Worm (Caenorhabditis elegans) whole organism, young adult: ENCODE results near the gene F09A5.2.

Experiments used
- B0019.2 ChIP-seq: fragments of 200-800 bp; sonication (Bioruptor generic); conservative IDR thresholded peaks from 2 replicates; pipeline ENCODE4 v1.3.6; 2022; ENCODE audit warnings: missing genetic modification reagents, missing genetic modification characterization, missing compliant biosample characterization
- B0035.1 ChIP-seq: sonication (generic microtip); optimal IDR thresholded peaks from 2 replicates; lab custom pipeline; 2016; ENCODE audit warnings: missing genetic modification characterization, mild to moderate bottlenecking, missing compliant biosample characterization, missing genotype, missing genetic modification reagents
- F10E7.11 ChIP-seq: sonication (generic microtip); optimal IDR thresholded peaks from 2 replicates; lab custom pipeline; 2017; ENCODE audit warnings: mild to moderate bottlenecking, missing genetic modification characterization, moderate library complexity, missing compliant biosample characterization
- F22D6.2 ChIP-seq: sonication (generic microtip); optimal IDR thresholded peaks from 2 replicates; lab custom pipeline; 2016; ENCODE audit warnings: mild to moderate bottlenecking, missing genetic modification characterization, missing compliant biosample characterization
- F39B2.1 ChIP-seq: fragments of 200-800 bp; sonication (Bioruptor generic); IDR thresholded peaks from 2 replicates; pipeline ENCODE4 v1.3.6; 2022; ENCODE audit warnings: missing genetic modification reagents, missing genetic modification characterization, missing compliant biosample characterization
- F49E8.2 ChIP-seq: sonication (generic microtip); optimal IDR thresholded peaks from 3 replicates; lab custom pipeline; 2017; ENCODE audit warnings: missing genetic modification characterization, mild to moderate bottlenecking, missing compliant biosample characterization, antibody characterized with exemption, moderate library complexity; ENCODE audit not compliant: insufficient read depth
- F57C9.4 ChIP-seq: sonication (generic microtip); optimal IDR thresholded peaks from 2 replicates; lab custom pipeline; 2017; ENCODE audit warnings: mild to moderate bottlenecking, missing genetic modification characterization, missing compliant biosample characterization
- ama-1 ChIP-seq, 3 experiments: fragments of 150-350 bp in 1 of 3; sonication (generic microtip) in 2 of 3; optimal IDR thresholded peaks; 2 replicates each; lab custom pipeline; 2014 to 2018; ENCODE audit warnings: missing biosample characterization in 2 of 3, missing genetic modification characterization in 2 of 3, missing genetic modification reagents in 2 of 3
- bed-1 ChIP-seq: fragments of 200-800 bp; sonication (Bioruptor generic); IDR thresholded peaks from 2 replicates; pipeline ENCODE4 v1.3.6; 2022; ENCODE audit warnings: missing genetic modification reagents, missing genetic modification characterization, missing compliant biosample characterization
- ceh-40 ChIP-seq: fragments of 200-800 bp; sonication (Bioruptor generic); IDR thresholded peaks from 2 replicates; pipeline ENCODE4 v1.3.6; 2022; ENCODE audit warnings: missing genetic modification characterization, missing compliant biosample characterization
- die-1 ChIP-seq: sonication (generic microtip); optimal IDR thresholded peaks from 2 replicates; lab custom pipeline; 2016; ENCODE audit warnings: missing genotype, mild to moderate bottlenecking, missing genetic modification characterization, missing compliant biosample characterization
- efl-1 ChIP-seq: fragments of 150-350 bp; optimal IDR thresholded peaks from 2 replicates; lab custom pipeline; 2014; ENCODE audit warnings: missing biosample characterization, missing genetic modification reagents, missing genetic modification characterization
- egl-44 ChIP-seq: fragments of 200-800 bp; sonication (Bioruptor generic); IDR thresholded peaks from 2 replicates; pipeline ENCODE4 v1.3.6; 2022; ENCODE audit warnings: missing genetic modification reagents, missing genetic modification characterization, missing compliant biosample characterization
- egrh-3 ChIP-seq: fragments of 200-800 bp; sonication (Bioruptor generic); IDR thresholded peaks from 2 replicates; pipeline ENCODE4 v1.3.6; 2022; ENCODE audit warnings: missing genetic modification reagents, missing genetic modification characterization, missing compliant biosample characterization
- hmg-1.2 ChIP-seq: fragments of 200-800 bp; sonication (Bioruptor generic); IDR thresholded peaks from 2 replicates; pipeline ENCODE4 v1.3.6; 2022; ENCODE audit warnings: missing genetic modification reagents, missing genetic modification characterization, missing compliant biosample characterization
- hmg-20 ChIP-seq: fragments of 200-800 bp; sonication (Bioruptor generic); IDR thresholded peaks from 2 replicates; pipeline ENCODE4 v1.3.6; 2022; ENCODE audit warnings: missing genetic modification reagents, missing genetic modification characterization, missing compliant biosample characterization
- hsf-1 ChIP-seq: fragments of 200-800 bp; sonication (Bioruptor generic); IDR thresholded peaks from 2 replicates; pipeline ENCODE4 v1.3.6; 2022; ENCODE audit warnings: missing genetic modification reagents, missing genetic modification characterization, missing compliant biosample characterization
- lin-35 ChIP-seq, 3 experiments: fragments of 150-350 bp in 2 of 3; sonication (generic microtip) in 1 of 3; optimal IDR thresholded peaks; 2 replicates each; lab custom pipeline; 2014 to 2018; ENCODE audit warnings: missing biosample characterization in 3 of 3, missing genetic modification characterization in 3 of 3, missing genetic modification reagents in 3 of 3
- lin-54 ChIP-seq: fragments of 200-800 bp; sonication (Bioruptor generic); optimal IDR thresholded peaks from 2 replicates; lab custom pipeline; 2018; ENCODE audit warnings: mild to moderate bottlenecking, missing genetic modification characterization, missing compliant biosample characterization
- nfyb-1 ChIP-seq: fragments of 200-800 bp; sonication (Bioruptor generic); IDR thresholded peaks from 2 replicates; pipeline ENCODE4 v1.3.6; 2022; ENCODE audit warnings: missing genetic modification reagents, missing genetic modification characterization, missing compliant biosample characterization
- nhr-27 ChIP-seq: fragments of 200-800 bp; sonication (Bioruptor generic); optimal IDR thresholded peaks from 2 replicates; lab custom pipeline; 2018; ENCODE audit warnings: mild to moderate bottlenecking, missing genetic modification characterization, moderate library complexity, missing compliant biosample characterization
- rec-8 ChIP-seq, 2 experiments: sonication (generic microtip); optimal IDR thresholded peaks; 2 replicates each; lab custom pipeline; 2016; ENCODE audit warnings: mild to moderate bottlenecking in 2 of 2, missing genetic modification characterization in 2 of 2, missing genetic modification reagents in 2 of 2, missing genotype in 2 of 2, missing biosample characterization in 1 of 2, missing compliant biosample characterization in 1 of 2, moderate library complexity in 1 of 2

Gene F09A5.2

DNA sequence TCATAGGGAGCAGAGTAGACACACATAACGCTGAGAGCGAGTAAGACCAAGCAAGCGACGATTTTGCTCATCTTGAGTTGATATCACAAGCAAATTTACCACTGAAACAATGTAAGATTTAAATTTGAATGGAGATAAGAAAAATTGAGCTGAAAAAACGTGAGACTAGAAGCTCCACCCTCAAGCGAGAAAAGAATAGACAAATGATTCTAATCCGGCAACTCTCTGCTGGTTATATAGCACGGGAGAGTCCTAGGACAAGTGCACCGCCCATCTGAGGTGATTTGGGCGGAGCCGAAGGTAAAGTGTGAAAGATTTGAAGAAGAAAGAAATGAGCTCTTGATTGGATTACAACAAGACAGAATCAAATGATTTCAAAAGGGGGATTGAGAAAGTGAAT lies 43.4 kb downstream of the F09A5.2 start, which contains the start of gene nlp-3:
TSS of gene nlp-3 (minus strand) at position 101 of the 400 bp plus-strand sequence.
- no peak for TF ChIP-seq F57C9.4 (tag; lab: Kevin White, UChicago)
- TF ChIP-seq hmg-1.2 (GFP tag; lab: Robert Waterston, UW) = no peak
- TF ChIP-seq nhr-27 = no peak
- TF ChIP-seq nfyb-1 (GFP tag; lab: Robert Waterston, UW) = no peak
- no peak for TF ChIP-seq ceh-40 (GFP tag; lab: Robert Waterston, UW)
- TF ChIP-seq B0035.1 (tag; lab: Kevin White, UChicago) = no peak
- no peak for TF ChIP-seq hmg-20 (GFP tag; lab: Robert Waterston, UW)
- no peak for TF ChIP-seq egl-44 (GFP tag; lab: Robert Waterston, UW)
- no peak for TF ChIP-seq bed-1
- TF ChIP-seq F39B2.1 = no peak
- TF ChIP-seq egrh-3 (GFP tag; lab: Robert Waterston, UW) = no peak
- no peak for TF ChIP-seq lin-35 (GFP tag; optimal IDR thresholded peaks at IDR 0.05; lab: Kevin White, UChicago)
- no peak for TF ChIP-seq hsf-1 (GFP tag; lab: Robert Waterston, UW)
- no peak for TF ChIP-seq B0019.2 (GFP tag; lab: Robert Waterston, UW)
- no peak for TF ChIP-seq ama-1 (optimal IDR thresholded peaks at IDR 0.05; lab: Kevin White, UChicago)
- TF ChIP-seq ama-1 (GFP tag; optimal IDR thresholded peaks at IDR 0.05; lab: Kevin White, UChicago) = no peak
- TF ChIP-seq die-1 (tag; lab: Kevin White, UChicago) = no peak
- TF ChIP-seq F10E7.11 = no peak
- TF ChIP-seq F49E8.2 (tag; lab: Kevin White, UChicago) = no peak

DNA sequence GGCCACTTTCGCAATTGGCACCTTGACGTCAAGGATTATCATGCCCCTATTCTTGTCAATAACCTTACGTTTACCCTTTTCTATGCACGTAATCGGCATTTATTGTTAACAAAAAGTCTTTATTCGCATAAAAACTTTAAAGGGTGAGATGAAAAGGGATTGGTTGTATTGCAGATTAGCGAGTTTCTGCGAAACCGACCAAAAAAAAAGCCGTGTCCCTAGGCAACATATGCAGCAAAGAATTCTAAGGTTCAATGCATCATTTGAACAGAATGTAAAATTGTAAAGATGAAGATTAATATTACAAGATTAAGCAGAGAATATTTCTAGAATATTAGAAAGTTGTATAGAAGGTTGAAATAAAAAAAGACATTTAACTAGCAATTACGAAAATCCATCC lies 47.1 kb downstream of the F09A5.2 start:
- TF ChIP-seq F22D6.2 (tag; lab: Kevin White, UChicago) (no peak), efl-1 (GFP tag; lab: Kevin White, UChicago) (no peak), rec-8 (tag; optimal IDR thresholded peaks at IDR 0.05; lab: Kevin White, UChicago) (no peak), lin-54 (GFP tag; lab: Kevin White, UChicago) (no peak)
